Worm (Caenorhabditis elegans) whole organism, L4/young adult: ENCODE results near the gene srg-5.

ENCODE experiments used
- dao-5 ChIP-seq: sonication (generic microtip); optimal IDR thresholded peaks from 2 replicates; lab custom pipeline; 2016; ENCODE audit warnings: missing genotype, missing genetic modification characterization, moderate library complexity, missing compliant biosample characterization
- him-1 ChIP-seq: sonication (generic microtip); optimal IDR thresholded peaks from 2 replicates; lab custom pipeline; 2016; ENCODE audit warnings: missing genotype, missing genetic modification reagents, missing genetic modification characterization, missing compliant biosample characterization

DNA sequence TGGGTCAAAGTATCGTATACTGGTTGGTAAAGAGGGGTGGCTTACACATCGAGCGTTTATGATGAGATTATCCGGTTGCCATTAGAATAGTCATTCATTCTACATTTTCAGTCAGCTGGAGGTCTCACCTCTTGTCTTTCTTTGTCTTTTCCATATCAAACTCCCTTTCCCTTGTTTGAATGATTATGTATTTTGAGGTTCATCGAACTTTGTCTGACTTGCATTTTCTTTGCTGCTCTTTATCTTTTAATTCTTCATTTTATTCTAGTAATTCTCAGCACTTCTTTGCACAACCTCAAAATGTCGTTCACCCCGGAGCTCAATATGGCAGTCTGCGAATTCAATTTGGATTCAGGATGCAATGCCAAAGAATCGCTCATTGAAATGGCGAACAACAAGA lies 23.8 kb downstream of the srg-5 start, which contains the start of gene T12A2.3:
- no peak for TF ChIP-seq dao-5 (tag; lab: Kevin White, UChicago)
- TF ChIP-seq him-1 = no peak
